Worm (Caenorhabditis elegans): ENCODE measurements around the gene B0250.8.

B0250.8 gene

ce11 chrV:20475830-20476229 is 5.5 kb upstream of the B0250.8 start, which contains the start of gene B0250.7:
Gene B0250.7, minus strand, starts transcription at chrV:20476061.
- TF ChIP-seq nfya-1 (tag; optimal IDR thresholded peaks at IDR 0.05): peak; percentile 82
- no peak for TF ChIP-seq ceh-6 (GFP tag; optimal IDR thresholded peaks at IDR 0.05)

- TF ChIP-seq tbx-7 (tag; optimal IDR thresholded peaks at IDR 0.05): no peak
Measured at ce11 chrV:20475029-20475428, 4.7 kb upstream of the B0250.8 start.

- TF ChIP-seq eyg-1 (tag; optimal IDR thresholded peaks at IDR 0.05) (no peak), hlh-30 (tag; optimal IDR thresholded peaks at IDR 0.05; ENCODE audit: insufficient read depth) (peak; percentile 40), ztf-16 (tag; optimal IDR thresholded peaks at IDR 0.05) (no peak), rnt-1 (tag; optimal IDR thresholded peaks at IDR 0.05) (no peak), C38D4.7 (GFP tag; optimal IDR thresholded peaks at IDR 0.05) (no peak), hlh-15 (tag; optimal IDR thresholded peaks at IDR 0.05) (no peak), ceh-9 (tag; optimal IDR thresholded peaks at IDR 0.05) (no peak), elt-4 (tag; optimal IDR thresholded peaks at IDR 0.05) (no peak), ceh-31 (tag; optimal IDR thresholded peaks at IDR 0.05) (peak; percentile 49), ceh-19 (GFP tag; optimal IDR thresholded peaks at IDR 0.05) (no peak), sox-2 (GFP tag; IDR thresholded peaks at IDR 0.05) (no peak), ahr-1 (tag; optimal IDR thresholded peaks at IDR 0.05) (no peak), Y22D7AL.16 (tag; optimal IDR thresholded peaks at IDR 0.05) (no peak), ttx-3 (tag; optimal IDR thresholded peaks at IDR 0.05) (no peak), unc-42 (tag; optimal IDR thresholded peaks at IDR 0.05) (peak; percentile 2), K09A11.1 (tag; optimal IDR thresholded peaks at IDR 0.05; ENCODE audit: insufficient read depth) (no peak), pag-3 (tag; optimal IDR thresholded peaks at IDR 0.05; ENCODE audit: borderline replicate concordance) (no peak), unc-3 (GFP tag; conservative IDR thresholded peaks at IDR 0.05) (no peak), unc-3 (tag; optimal IDR thresholded peaks at IDR 0.05) (no peak), dve-1 (tag; optimal IDR thresholded peaks at IDR 0.05) (no peak), pros-1 (tag; optimal IDR thresholded peaks at IDR 0.05) (no peak), fkh-6 (tag; optimal IDR thresholded peaks at IDR 0.05) (no peak), unc-55 (GFP tag; optimal IDR thresholded peaks at IDR 0.05) (peak; percentile 41), ceh-6 (GFP tag; optimal IDR thresholded peaks at IDR 0.05) (no peak), nfya-1 (tag; optimal IDR thresholded peaks at IDR 0.05) (peak; percentile 12), tbx-7 (tag; optimal IDR thresholded peaks at IDR 0.05) (no peak), ceh-18 (tag; optimal IDR thresholded peaks at IDR 0.05) (no peak), nhr-232 (tag; optimal IDR thresholded peaks at IDR 0.05) (no peak), ceh-24 (tag; optimal IDR thresholded peaks at IDR 0.05) (no peak), madf-2 (tag; optimal IDR thresholded peaks at IDR 0.05) (no peak), unc-86 (tag; optimal IDR thresholded peaks at IDR 0.05) (no peak), nhr-11 (tag; optimal IDR thresholded peaks at IDR 0.05) (no peak), T23F11.4 (GFP tag; optimal IDR thresholded peaks at IDR 0.05) (no peak), ceh-48 (tag; optimal IDR thresholded peaks at IDR 0.05) (peak; percentile 80), che-1 (tag; optimal IDR thresholded peaks at IDR 0.05) (no peak), ceh-2 (tag; optimal IDR thresholded peaks at IDR 0.05) (no peak)
Measured at ce11 chrV:20464778-20465177, 5.5 kb downstream of the B0250.8 start.

ce11 chrV:20460808-20461207 is 9.5 kb downstream of the B0250.8 start, which contains the start of gene B0250.18:
Gene B0250.18, minus strand, starts transcription at chrV:20460908.
- no peak for TF ChIP-seq hlh-30 (tag; optimal IDR thresholded peaks at IDR 0.05; ENCODE audit: insufficient read depth)
- no peak for TF ChIP-seq T23F11.4 (GFP tag; optimal IDR thresholded peaks at IDR 0.05)
- TF ChIP-seq sdc-2 (tag; optimal IDR thresholded peaks at IDR 0.05): no peak
- TF ChIP-seq syd-9 (tag; optimal IDR thresholded peaks at IDR 0.05): no peak
- no peak for TF ChIP-seq fax-1 (tag; optimal IDR thresholded peaks at IDR 0.05)
- TF ChIP-seq nhr-11 (tag; optimal IDR thresholded peaks at IDR 0.05): no peak
- no peak for TF ChIP-seq ceh-18 (tag; optimal IDR thresholded peaks at IDR 0.05)
- TF ChIP-seq ceh-24 (tag; optimal IDR thresholded peaks at IDR 0.05): no peak

Data from whole organism, late embryonic.